Worm (Caenorhabditis elegans) whole organism, L3 larva: ENCODE results near the gene F55B11.2.

Source experiments
- R02D3.7 ChIP-seq: fragments of 150-350 bp; optimal IDR thresholded peaks from 2 replicates; lab custom pipeline; 2014; ENCODE audit warnings: missing biosample characterization, missing genetic modification characterization
- ZK546.5 ChIP-seq: sonication (generic microtip); optimal IDR thresholded peaks from 2 replicates; lab custom pipeline; 2017; ENCODE audit warnings: missing biosample characterization, missing genetic modification characterization
- aly-2 ChIP-seq: fragments of 150-350 bp; optimal IDR thresholded peaks from 2 replicates; lab custom pipeline; 2014; ENCODE audit warnings: missing biosample characterization, missing genetic modification characterization
- ama-1 ChIP-seq: fragments of 150-350 bp; optimal IDR thresholded peaks from 2 replicates; lab custom pipeline; 2018
- ceh-16 ChIP-seq: sonication (generic microtip); optimal IDR thresholded peaks from 2 replicates; lab custom pipeline; 2017; ENCODE audit warnings: missing biosample characterization, missing genetic modification characterization
- ceh-28 ChIP-seq: fragments of 150-350 bp; optimal IDR thresholded peaks from 2 replicates; lab custom pipeline; 2014; ENCODE audit warnings: missing biosample characterization, missing genetic modification reagents, missing genetic modification characterization
- ceh-82 ChIP-seq: fragments of 150-350 bp; optimal IDR thresholded peaks from 2 replicates; lab custom pipeline; 2014; ENCODE audit warnings: missing biosample characterization, missing genetic modification characterization
- ceh-9 ChIP-seq: sonication (generic microtip); optimal IDR thresholded peaks from 2 replicates; lab custom pipeline; 2018; ENCODE audit warnings: missing biosample characterization, missing genetic modification characterization
- daf-12 ChIP-seq: fragments of 150-350 bp; optimal IDR thresholded peaks from 2 replicates; lab custom pipeline; 2014; ENCODE audit warnings: missing biosample characterization, missing genetic modification reagents, missing genetic modification characterization
- egl-27 ChIP-seq: sonication (generic microtip); optimal IDR thresholded peaks from 4 replicates; lab custom pipeline; 2017; ENCODE audit warnings: missing biosample characterization, missing genetic modification reagents, missing genetic modification characterization
- egl-5 ChIP-seq: fragments of 150-350 bp; optimal IDR thresholded peaks from 2 replicates; lab custom pipeline; 2017; ENCODE audit warnings: missing biosample characterization, missing genetic modification reagents, missing genetic modification characterization, inconsistent platforms
- elt-1 ChIP-seq: fragments of 150-350 bp; optimal IDR thresholded peaks from 2 replicates; lab custom pipeline; 2014; ENCODE audit warnings: missing biosample characterization, missing genetic modification characterization
- elt-2 ChIP-seq: sonication (generic microtip); optimal IDR thresholded peaks from 2 replicates; lab custom pipeline; 2016; ENCODE audit warnings: missing genetic modification reagents, mild to moderate bottlenecking, missing genetic modification characterization, missing compliant biosample characterization
- elt-3 ChIP-seq, 3 experiments: fragments of 150-350 bp in 1 of 3; sonication (generic microtip) in 2 of 3; optimal IDR thresholded peaks; 2 replicates in 2 of 3; 4 replicates in 1 of 3; lab custom pipeline; 2014 to 2017; ENCODE audit warnings: missing biosample characterization in 3 of 3, missing genetic modification characterization in 3 of 3
- eor-1 ChIP-seq, 2 experiments: fragments of 150-350 bp; optimal IDR thresholded peaks; 2 replicates each; lab custom pipeline; 2014 to 2018; ENCODE audit warnings: missing biosample characterization in 2 of 2, missing genetic modification characterization in 2 of 2
- fkh-10 ChIP-seq: sonication (generic microtip); optimal IDR thresholded peaks from 2 replicates; lab custom pipeline; 2017; ENCODE audit warnings: missing biosample characterization, missing genetic modification reagents, missing genetic modification characterization
- fkh-2 ChIP-seq: fragments of 150-350 bp; optimal IDR thresholded peaks from 2 replicates; lab custom pipeline; 2014; ENCODE audit warnings: missing biosample characterization, missing genetic modification reagents, missing genetic modification characterization
- fos-1 ChIP-seq: fragments of 150-350 bp; optimal IDR thresholded peaks from 2 replicates; lab custom pipeline; 2014; ENCODE audit warnings: missing biosample characterization, missing genetic modification characterization
- hmg-11 ChIP-seq: sonication (generic microtip); optimal IDR thresholded peaks from 2 replicates; lab custom pipeline; 2016; ENCODE audit warnings: missing genetic modification characterization, missing compliant biosample characterization
- jun-1 ChIP-seq: fragments of 150-350 bp; optimal IDR thresholded peaks from 2 replicates; lab custom pipeline; 2014; ENCODE audit warnings: missing biosample characterization, missing genetic modification reagents, missing genetic modification characterization
- lin-15B ChIP-seq: fragments of 150-350 bp; optimal IDR thresholded peaks from 2 replicates; lab custom pipeline; 2014; ENCODE audit warnings: missing biosample characterization, missing genetic modification characterization
- lin-39 ChIP-seq: fragments of 150-350 bp; optimal IDR thresholded peaks from 2 replicates; lab custom pipeline; 2018; ENCODE audit warnings: missing biosample characterization, missing genetic modification reagents, missing genetic modification characterization
- lsy-12 ChIP-seq: sonication (generic microtip); optimal IDR thresholded peaks from 2 replicates; lab custom pipeline; 2016; ENCODE audit warnings: mild to moderate bottlenecking, missing genetic modification characterization, missing compliant biosample characterization
- mdl-1 ChIP-seq: fragments of 150-350 bp; optimal IDR thresholded peaks from 2 replicates; lab custom pipeline; 2014; ENCODE audit warnings: missing biosample characterization, missing genetic modification characterization
- mml-1 ChIP-seq: fragments of 150-350 bp; sonication (generic microtip); optimal IDR thresholded peaks from 3 replicates; lab custom pipeline; 2014; ENCODE audit warnings: missing biosample characterization, missing genetic modification characterization
- nfya-1 ChIP-seq: sonication (generic microtip); optimal IDR thresholded peaks from 2 replicates; lab custom pipeline; 2017; ENCODE audit warnings: missing genetic modification characterization, mild to moderate bottlenecking, missing compliant biosample characterization, antibody characterized with exemption, moderate library complexity; ENCODE audit not compliant: insufficient read depth
- nhr-11 ChIP-seq: fragments of 150-350 bp; optimal IDR thresholded peaks from 2 replicates; lab custom pipeline; 2014; ENCODE audit warnings: missing biosample characterization, missing genetic modification characterization
- nhr-12 ChIP-seq: fragments of 150-350 bp; optimal IDR thresholded peaks from 2 replicates; lab custom pipeline; 2014; ENCODE audit warnings: missing biosample characterization, missing genetic modification characterization
- nhr-23 ChIP-seq: fragments of 150-350 bp; optimal IDR thresholded peaks from 2 replicates; lab custom pipeline; 2014; ENCODE audit warnings: missing biosample characterization, missing genetic modification reagents, missing genetic modification characterization
- nhr-237 ChIP-seq: fragments of 150-350 bp; optimal IDR thresholded peaks from 2 replicates; lab custom pipeline; 2014; ENCODE audit warnings: missing biosample characterization, missing genetic modification characterization
- nhr-25 ChIP-seq: sonication (generic microtip); optimal IDR thresholded peaks from 2 replicates; lab custom pipeline; 2017; ENCODE audit warnings: missing biosample characterization, missing genetic modification characterization
- nhr-28 ChIP-seq: fragments of 150-350 bp; optimal IDR thresholded peaks from 2 replicates; lab custom pipeline; 2014; ENCODE audit warnings: missing biosample characterization, missing genetic modification characterization
- nhr-43 ChIP-seq: sonication (generic microtip); optimal IDR thresholded peaks from 2 replicates; lab custom pipeline; 2016; ENCODE audit warnings: mild to moderate bottlenecking, missing genetic modification characterization, missing compliant biosample characterization; ENCODE audit not compliant: poor library complexity, severe bottlenecking
- nhr-67 ChIP-seq: fragments of 150-350 bp; optimal IDR thresholded peaks from 2 replicates; lab custom pipeline; 2014; ENCODE audit warnings: missing biosample characterization, missing genetic modification characterization
- nhr-76 ChIP-seq: fragments of 150-350 bp; sonication (generic microtip); optimal IDR thresholded peaks from 5 replicates; lab custom pipeline; 2014; ENCODE audit warnings: missing biosample characterization, missing genetic modification characterization
- nhr-77 ChIP-seq: fragments of 150-350 bp; optimal IDR thresholded peaks from 2 replicates; lab custom pipeline; 2014; ENCODE audit warnings: missing biosample characterization, missing genetic modification characterization
- pha-4 ChIP-seq: fragments of 150-350 bp; optimal IDR thresholded peaks from 2 replicates; lab custom pipeline; 2014; ENCODE audit warnings: missing biosample characterization, missing genetic modification reagents, missing genetic modification characterization
- pqm-1 ChIP-seq: fragments of 150-350 bp; optimal IDR thresholded peaks from 2 replicates; lab custom pipeline; 2017; ENCODE audit warnings: missing biosample characterization, missing genetic modification characterization, inconsistent platforms
- sea-2 ChIP-seq: fragments of 150-350 bp; sonication (generic microtip); optimal IDR thresholded peaks from 4 replicates; lab custom pipeline; 2014; ENCODE audit warnings: missing biosample characterization, missing genetic modification reagents, missing genetic modification characterization
- skn-1 ChIP-seq: fragments of 150-350 bp; optimal IDR thresholded peaks from 2 replicates; lab custom pipeline; 2014; ENCODE audit warnings: missing biosample characterization, missing genetic modification characterization
- snpc-4 ChIP-seq: fragments of 150-350 bp; optimal IDR thresholded peaks from 2 replicates; lab custom pipeline; 2014; ENCODE audit warnings: missing biosample characterization, missing genetic modification characterization
- tbx-2 ChIP-seq: sonication (generic microtip); optimal IDR thresholded peaks from 2 replicates; lab custom pipeline; 2016; ENCODE audit warnings: mild to moderate bottlenecking, missing genetic modification characterization, missing compliant biosample characterization
- unc-39 ChIP-seq: sonication (generic microtip); optimal IDR thresholded peaks from 4 replicates; lab custom pipeline; 2017; ENCODE audit warnings: missing biosample characterization, missing genetic modification characterization
- unc-62 ChIP-seq: fragments of 150-350 bp; sonication (generic microtip); optimal IDR thresholded peaks from 4 replicates; lab custom pipeline; 2014; ENCODE audit warnings: missing biosample characterization, missing genetic modification reagents, missing genetic modification characterization
- zag-1 ChIP-seq: fragments of 150-350 bp; optimal IDR thresholded peaks from 2 replicates; lab custom pipeline; 2014; ENCODE audit warnings: missing biosample characterization, missing genetic modification characterization
- ztf-11 ChIP-seq: fragments of 150-350 bp; optimal IDR thresholded peaks from 2 replicates; lab custom pipeline; 2014; ENCODE audit warnings: missing biosample characterization, missing genetic modification characterization
- ztf-4 ChIP-seq: fragments of 150-350 bp; optimal IDR thresholded peaks from 2 replicates; lab custom pipeline; 2014; ENCODE audit warnings: missing biosample characterization, missing genetic modification characterization

The F55B11.2 gene

ce11 chrIV:14464065-14464567, 41.0 kb upstream of the F55B11.2 start, which contains the start of gene dld-1:
TSS of gene dld-1 (plus strand) at chrIV:14464517.
- TF ChIP-seq fkh-10 (GFP tag; lab: Kevin White, UChicago) = peak; percentile 93
- TF ChIP-seq nhr-25 (tag; lab: Kevin White, UChicago) = peak; percentile 97
- TF ChIP-seq elt-3 (tag; optimal IDR thresholded peaks at IDR 0.05; lab: Kevin White, UChicago) = peak in 2 of 3 experiments; percentile 12 to 46
- TF ChIP-seq pqm-1 = peak; percentile 86
- peak; percentile 64 for TF ChIP-seq tbx-2 (tag; lab: Kevin White, UChicago)
- no peak for TF ChIP-seq sea-2 (GFP tag; lab: Kevin White, UChicago)
- peak; percentile 91 for TF ChIP-seq skn-1
- no peak for TF ChIP-seq ztf-4 (tag; lab: Kevin White, UChicago)
- TF ChIP-seq R02D3.7 (tag; lab: Kevin White, UChicago) = peak; percentile 99
- peak; percentile 99 for TF ChIP-seq nhr-23 (tag; lab: Kevin White, UChicago)
- no peak for TF ChIP-seq nhr-12
- peak; percentile 98 for TF ChIP-seq hmg-11 (tag; lab: Kevin White, UChicago)
- peak; percentile 99 for TF ChIP-seq lin-15B (tag; lab: Kevin White, UChicago)
- peak; percentile 18 for TF ChIP-seq ZK546.5 (tag; lab: Kevin White, UChicago)
- TF ChIP-seq fos-1 (tag; lab: Kevin White, UChicago) = no peak
- TF ChIP-seq daf-12 (tag; lab: Kevin White, UChicago) = no peak
- TF ChIP-seq ceh-82 (tag; lab: Kevin White, UChicago) = peak; percentile 94
- peak; percentile 100 for TF ChIP-seq egl-5
- peak; percentile 27 for TF ChIP-seq egl-27
- TF ChIP-seq fkh-2 (tag; lab: Kevin White, UChicago) = no peak
- TF ChIP-seq snpc-4 = peak; percentile 92
- TF ChIP-seq nhr-77 (tag; lab: Kevin White, UChicago) = peak; percentile 83
- peak; percentile 50 for TF ChIP-seq nhr-67 (tag; lab: Kevin White, UChicago)
- TF ChIP-seq aly-2 (tag; lab: Kevin White, UChicago) = peak; percentile 72
- no peak for TF ChIP-seq nhr-237
- no peak for TF ChIP-seq ceh-9 (tag; lab: Kevin White, UChicago)
- peak; percentile 100 for TF ChIP-seq lin-39 (tag; lab: Kevin White, UChicago)
- TF ChIP-seq ztf-11 (tag; lab: Kevin White, UChicago) = no peak
- TF ChIP-seq ama-1 = peak; percentile 65
- TF ChIP-seq mdl-1 = peak; percentile 33
- TF ChIP-seq nhr-28 (tag; lab: Kevin White, UChicago) = no peak
- TF ChIP-seq mml-1 (tag; lab: Kevin White, UChicago) = no peak
- peak; percentile 94 for TF ChIP-seq ceh-28 (tag; lab: Kevin White, UChicago)
- TF ChIP-seq nhr-43 (tag; lab: Kevin White, UChicago) = peak; percentile 89
- no peak for TF ChIP-seq nhr-76
- TF ChIP-seq elt-1 (tag; lab: Kevin White, UChicago) = peak; percentile 69
- no peak for TF ChIP-seq eor-1 (tag; optimal IDR thresholded peaks at IDR 0.05; lab: Kevin White, UChicago)
- peak; percentile 34 for TF ChIP-seq zag-1 (tag; lab: Kevin White, UChicago)
- TF ChIP-seq nfya-1 (tag; lab: Kevin White, UChicago) = peak; percentile 99
- peak; percentile 84 for TF ChIP-seq unc-62 (GFP tag; lab: Kevin White, UChicago)
- TF ChIP-seq pha-4 (tag; lab: Kevin White, UChicago) = peak; percentile 99
- peak; percentile 72 for TF ChIP-seq lsy-12
- TF ChIP-seq ceh-16 (tag; lab: Kevin White, UChicago) = peak; percentile 51
- peak; percentile 91 for TF ChIP-seq jun-1 (tag; lab: Kevin White, UChicago)
- peak; percentile 68 for TF ChIP-seq elt-2 (tag; lab: Kevin White, UChicago)
- TF ChIP-seq unc-39 (tag; lab: Kevin White, UChicago) = no peak
- TF ChIP-seq nhr-11 (tag; lab: Kevin White, UChicago) = peak; percentile 73
